Worm (Caenorhabditis elegans) whole organism, late embryonic: ENCODE measurements around the gene F36F12.3.

Experiments
- C08G9.2 ChIP-seq: sonication (generic microtip); optimal IDR thresholded peaks from 2 replicates; lab custom pipeline; 2016; ENCODE audit warnings: mild to moderate bottlenecking, missing genetic modification characterization, moderate library complexity, missing compliant biosample characterization
- C38D4.7 ChIP-seq: fragments of 200-800 bp; sonication (Bioruptor generic); optimal IDR thresholded peaks from 2 replicates; lab custom pipeline; 2018; ENCODE audit warnings: mild to moderate bottlenecking, missing genetic modification characterization, moderate library complexity, missing compliant biosample characterization
- F13H6.1 ChIP-seq: sonication (generic microtip); optimal IDR thresholded peaks from 2 replicates; lab custom pipeline; 2016; ENCODE audit warnings: missing genetic modification characterization, missing compliant biosample characterization
- T23F11.4 ChIP-seq: fragments of 200-800 bp; sonication (Bioruptor generic); optimal IDR thresholded peaks from 2 replicates; lab custom pipeline; 2018; ENCODE audit warnings: mild to moderate bottlenecking, missing genetic modification characterization, missing compliant biosample characterization
- Y22D7AL.16 ChIP-seq: sonication (generic microtip); optimal IDR thresholded peaks from 2 replicates; lab custom pipeline; 2016; ENCODE audit warnings: missing genetic modification characterization, missing compliant biosample characterization
- ahr-1 ChIP-seq: sonication (generic microtip); optimal IDR thresholded peaks from 2 replicates; lab custom pipeline; 2016; ENCODE audit warnings: missing genetic modification characterization, missing compliant biosample characterization
- ama-1 ChIP-seq: fragments of 150-350 bp; optimal IDR thresholded peaks from 2 replicates; lab custom pipeline; 2014
- ceh-18 ChIP-seq: sonication (generic microtip); optimal IDR thresholded peaks from 2 replicates; lab custom pipeline; 2016; ENCODE audit warnings: missing genetic modification characterization, missing compliant biosample characterization
- ceh-19 ChIP-seq: fragments of 200-800 bp; sonication (Bioruptor generic); optimal IDR thresholded peaks from 2 replicates; lab custom pipeline; 2018; ENCODE audit warnings: mild to moderate bottlenecking, missing genetic modification characterization, missing compliant biosample characterization
- ceh-2 ChIP-seq: sonication (generic microtip); optimal IDR thresholded peaks from 2 replicates; lab custom pipeline; 2016; ENCODE audit warnings: missing genotype, missing genetic modification characterization, missing compliant biosample characterization
- ceh-22 ChIP-seq: sonication (generic microtip); optimal IDR thresholded peaks from 2 replicates; lab custom pipeline; 2017; ENCODE audit warnings: missing biosample characterization, missing genetic modification characterization
- ceh-30 ChIP-seq: fragments of 150-350 bp; optimal IDR thresholded peaks from 2 replicates; lab custom pipeline; 2014; ENCODE audit warnings: missing biosample characterization, missing genetic modification characterization
- ceh-31 ChIP-seq: sonication (generic microtip); optimal IDR thresholded peaks from 2 replicates; lab custom pipeline; 2016; ENCODE audit warnings: missing genetic modification characterization, missing compliant biosample characterization
- ceh-34 ChIP-seq: sonication (generic microtip); optimal IDR thresholded peaks from 2 replicates; lab custom pipeline; 2016; ENCODE audit warnings: mild to moderate bottlenecking, missing genetic modification characterization, missing compliant biosample characterization
- ceh-45 ChIP-seq: fragments of 200-800 bp; sonication (Bioruptor generic); IDR thresholded peaks from 2 replicates; pipeline ENCODE4 v1.3.6; 2022; ENCODE audit warnings: missing genetic modification reagents, missing genetic modification characterization, missing compliant biosample characterization
- ceh-48 ChIP-seq: sonication (generic microtip); optimal IDR thresholded peaks from 2 replicates; lab custom pipeline; 2016; ENCODE audit warnings: missing genetic modification characterization, inconsistent platforms, missing compliant biosample characterization
- ceh-6 ChIP-seq: fragments of 200-800 bp; sonication (Bioruptor generic); optimal IDR thresholded peaks from 2 replicates; lab custom pipeline; 2018; ENCODE audit warnings: mild to moderate bottlenecking, missing genetic modification characterization, missing compliant biosample characterization
- ceh-9 ChIP-seq: sonication (generic microtip); optimal IDR thresholded peaks from 2 replicates; lab custom pipeline; 2016; ENCODE audit warnings: mild to moderate bottlenecking, missing genetic modification characterization, inconsistent platforms, missing compliant biosample characterization
- dmd-4 ChIP-seq: sonication (generic microtip); optimal IDR thresholded peaks from 2 replicates; lab custom pipeline; 2016; ENCODE audit warnings: borderline replicate concordance, missing genetic modification characterization, missing compliant biosample characterization
- elt-4 ChIP-seq: sonication (generic microtip); optimal IDR thresholded peaks from 2 replicates; lab custom pipeline; 2016; ENCODE audit warnings: missing genetic modification characterization, missing compliant biosample characterization
- ets-4 ChIP-seq: sonication (generic microtip); optimal IDR thresholded peaks from 2 replicates; lab custom pipeline; 2016; ENCODE audit warnings: missing genetic modification characterization, missing compliant biosample characterization
- eyg-1 ChIP-seq: sonication (generic microtip); optimal IDR thresholded peaks from 2 replicates; lab custom pipeline; 2016; ENCODE audit warnings: missing genotype, missing genetic modification characterization, missing compliant biosample characterization
- fax-1 ChIP-seq: sonication (generic microtip); optimal IDR thresholded peaks from 2 replicates; lab custom pipeline; 2016; ENCODE audit warnings: missing genotype, missing genetic modification characterization, missing compliant biosample characterization
- fkh-10 ChIP-seq: fragments of 150-350 bp; optimal IDR thresholded peaks from 2 replicates; lab custom pipeline; 2014; ENCODE audit warnings: missing biosample characterization, missing genetic modification reagents, missing genetic modification characterization
- hlh-15 ChIP-seq: sonication (generic microtip); optimal IDR thresholded peaks from 2 replicates; lab custom pipeline; 2016; ENCODE audit warnings: missing genetic modification characterization, missing compliant biosample characterization
- hlh-30 ChIP-seq: sonication (generic microtip); optimal IDR thresholded peaks from 2 replicates; lab custom pipeline; 2017; ENCODE audit warnings: antibody characterized with exemption, missing genetic modification characterization, missing compliant biosample characterization; ENCODE audit not compliant: insufficient read depth
- hlh-6 ChIP-seq: sonication (generic microtip); optimal IDR thresholded peaks from 2 replicates; lab custom pipeline; 2016; ENCODE audit warnings: missing genotype, missing genetic modification characterization, missing compliant biosample characterization
- lim-6 ChIP-seq: sonication (generic microtip); optimal IDR thresholded peaks from 2 replicates; lab custom pipeline; 2016; ENCODE audit warnings: missing genetic modification characterization, missing compliant biosample characterization
- madf-2 ChIP-seq: sonication (generic microtip); optimal IDR thresholded peaks from 2 replicates; lab custom pipeline; 2017; ENCODE audit warnings: missing genetic modification characterization, missing compliant biosample characterization
- nfya-1 ChIP-seq: sonication (generic microtip); optimal IDR thresholded peaks from 2 replicates; lab custom pipeline; 2017; ENCODE audit warnings: missing genetic modification characterization, mild to moderate bottlenecking, missing compliant biosample characterization, antibody characterized with exemption, moderate library complexity
- nhr-232 ChIP-seq: sonication (generic microtip); optimal IDR thresholded peaks from 2 replicates; lab custom pipeline; 2016; ENCODE audit warnings: missing genetic modification characterization, missing compliant biosample characterization
- npax-4 ChIP-seq: sonication (generic microtip); optimal IDR thresholded peaks from 2 replicates; lab custom pipeline; 2016; ENCODE audit warnings: missing genetic modification characterization, missing compliant biosample characterization
- odd-2 ChIP-seq: sonication (generic microtip); optimal IDR thresholded peaks from 2 replicates; lab custom pipeline; 2017; ENCODE audit warnings: antibody characterized with exemption, mild to moderate bottlenecking, missing genetic modification characterization, missing compliant biosample characterization
- pat-9 ChIP-seq: fragments of 200-800 bp; sonication (Bioruptor generic); optimal IDR thresholded peaks from 2 replicates; lab custom pipeline; 2018; ENCODE audit warnings: mild to moderate bottlenecking, missing genetic modification characterization, moderate library complexity, missing compliant biosample characterization
- pqm-1 ChIP-seq: sonication (generic microtip); optimal IDR thresholded peaks from 2 replicates; lab custom pipeline; 2016; ENCODE audit warnings: missing genetic modification characterization, missing compliant biosample characterization
- ref-2 ChIP-seq: sonication (generic microtip); optimal IDR thresholded peaks from 2 replicates; lab custom pipeline; 2016; ENCODE audit warnings: missing genetic modification characterization, missing compliant biosample characterization
- rnt-1 ChIP-seq: sonication (generic microtip); optimal IDR thresholded peaks from 2 replicates; lab custom pipeline; 2016; ENCODE audit warnings: missing genetic modification characterization, missing compliant biosample characterization
- sdc-2 ChIP-seq: sonication (generic microtip); optimal IDR thresholded peaks from 2 replicates; lab custom pipeline; 2016; ENCODE audit warnings: missing genotype, missing genetic modification characterization, missing compliant biosample characterization
- sox-2 ChIP-seq: fragments of 200-800 bp; sonication (Bioruptor generic); IDR thresholded peaks from 2 replicates; pipeline ENCODE4 v1.3.6; 2022; ENCODE audit warnings: missing genetic modification reagents, missing genetic modification characterization, missing compliant biosample characterization
- syd-9 ChIP-seq: sonication (generic microtip); optimal IDR thresholded peaks from 2 replicates; lab custom pipeline; 2016; ENCODE audit warnings: mild to moderate bottlenecking, missing genetic modification characterization, moderate library complexity, missing compliant biosample characterization
- tbx-2 ChIP-seq: sonication (generic microtip); optimal IDR thresholded peaks from 2 replicates; lab custom pipeline; 2016; ENCODE audit warnings: missing genetic modification characterization, missing compliant biosample characterization
- ttx-3 ChIP-seq: sonication (generic microtip); optimal IDR thresholded peaks from 2 replicates; lab custom pipeline; 2016; ENCODE audit warnings: missing genetic modification reagents, missing genetic modification characterization, missing compliant biosample characterization
- unc-3 ChIP-seq, 2 experiments: fragments of 200-800 bp in 1 of 2; sonication (Bioruptor generic) in 1 of 2; sonication (generic microtip) in 1 of 2; conservative IDR thresholded peaks in 1 of 2; optimal IDR thresholded peaks in 1 of 2; 2 replicates each; pipeline versions ENCODE4 v1.3.6 to Lab custom; 2016 to 2022; ENCODE audit warnings: missing compliant biosample characterization in 2 of 2, missing genetic modification characterization in 2 of 2, missing genetic modification reagents in 1 of 2
- unc-42 ChIP-seq: sonication (generic microtip); optimal IDR thresholded peaks from 2 replicates; lab custom pipeline; 2016; ENCODE audit warnings: missing genotype, missing genetic modification characterization, missing compliant biosample characterization
- unc-55 ChIP-seq: sonication (generic microtip); optimal IDR thresholded peaks from 2 replicates; lab custom pipeline; 2017; ENCODE audit warnings: missing biosample characterization, missing genetic modification reagents, missing genetic modification characterization
- unc-86 ChIP-seq: sonication (generic microtip); optimal IDR thresholded peaks from 2 replicates; lab custom pipeline; 2016; ENCODE audit warnings: missing genetic modification characterization, missing compliant biosample characterization
- ztf-16 ChIP-seq: sonication (generic microtip); optimal IDR thresholded peaks from 2 replicates; lab custom pipeline; 2017; ENCODE audit warnings: missing genetic modification characterization, missing compliant biosample characterization

Gene F36F12.3

ce11 chrV:2126996-2127585 is 41.5 kb downstream of the F36F12.3 start, which contains the start of gene ldp-1 (continued):
- TF ChIP-seq rnt-1 (tag; lab: Kevin White, UChicago) (peak; percentile 39), ceh-6 (GFP tag; lab: Kevin White, UChicago) (no peak), unc-86 (tag; lab: Kevin White, UChicago) (no peak), ceh-2 (tag; lab: Kevin White, UChicago) (peak; percentile 76), elt-4 (tag; lab: Kevin White, UChicago) (no peak), F13H6.1 (tag; lab: Kevin White, UChicago) (no peak), ahr-1 (no peak), unc-55 (no peak), fkh-10 (GFP tag; lab: Kevin White, UChicago) (no peak), ceh-22 (tag; lab: Kevin White, UChicago) (no peak), eyg-1 (tag; lab: Kevin White, UChicago) (no peak), sox-2 (GFP tag; lab: Robert Waterston, UW) (no peak), sdc-2 (no peak), ets-4 (tag; lab: Kevin White, UChicago) (peak; percentile 71), unc-42 (tag; lab: Kevin White, UChicago) (peak; percentile 25), lim-6 (tag; lab: Kevin White, UChicago) (no peak), syd-9 (tag; lab: Kevin White, UChicago) (no peak), ztf-16 (tag; lab: Kevin White, UChicago) (no peak), pqm-1 (tag; lab: Kevin White, UChicago) (no peak), ceh-9 (tag; lab: Kevin White, UChicago) (no peak), madf-2 (no peak)

ce11 chrV:2132675-2133074 is 47.1 kb downstream of the F36F12.3 start:
- TF ChIP-seq madf-2 = no peak
- TF ChIP-seq F13H6.1 (tag; lab: Kevin White, UChicago) = no peak
- TF ChIP-seq dmd-4 (tag; lab: Kevin White, UChicago) = no peak
- TF ChIP-seq ets-4 (tag; lab: Kevin White, UChicago) = no peak
- TF ChIP-seq T23F11.4 (GFP tag; lab: Kevin White, UChicago) = no peak

- TF ChIP-seq syd-9 (tag; lab: Kevin White, UChicago) = no peak
- TF ChIP-seq elt-4 (tag; lab: Kevin White, UChicago) = no peak
- no peak for TF ChIP-seq nhr-232 (tag; lab: Kevin White, UChicago)
- peak; percentile 50 for TF ChIP-seq ref-2 (tag; lab: Kevin White, UChicago)
- no peak for TF ChIP-seq ceh-48 (tag; lab: Kevin White, UChicago)
- no peak for TF ChIP-seq unc-86 (tag; lab: Kevin White, UChicago)
- TF ChIP-seq ceh-31 (tag; lab: Kevin White, UChicago) = peak; percentile 62
- no peak for TF ChIP-seq pat-9 (tag; lab: Kevin White, UChicago)
- no peak for TF ChIP-seq ceh-30
- TF ChIP-seq ttx-3 (tag; lab: Kevin White, UChicago) = no peak
- no peak for TF ChIP-seq C38D4.7 (GFP tag; lab: Kevin White, UChicago)
- TF ChIP-seq unc-55 = no peak
- TF ChIP-seq odd-2 (tag; lab: Kevin White, UChicago) = no peak
- no peak for TF ChIP-seq unc-3 (GFP tag; conservative IDR thresholded peaks at IDR 0.05; lab: Robert Waterston, UW)
- TF ChIP-seq unc-3 (tag; optimal IDR thresholded peaks at IDR 0.05; lab: Kevin White, UChicago) = no peak
- peak; percentile 39 for TF ChIP-seq nfya-1 (tag; lab: Kevin White, UChicago)
- no peak for TF ChIP-seq Y22D7AL.16 (tag; lab: Kevin White, UChicago)
- TF ChIP-seq hlh-30 (tag; lab: Kevin White, UChicago) = peak; percentile 71
- no peak for TF ChIP-seq sox-2 (GFP tag; lab: Robert Waterston, UW)
- no peak for TF ChIP-seq dmd-4 (tag; lab: Kevin White, UChicago)
- no peak for TF ChIP-seq ceh-45
- no peak for TF ChIP-seq hlh-6 (tag; lab: Kevin White, UChicago)
- peak; percentile 30 for TF ChIP-seq tbx-2 (tag; lab: Kevin White, UChicago)
- no peak for TF ChIP-seq hlh-15 (tag; lab: Kevin White, UChicago)
- TF ChIP-seq ceh-34 (tag; lab: Kevin White, UChicago) = no peak
- no peak for TF ChIP-seq C08G9.2 (tag; lab: Kevin White, UChicago)
- no peak for TF ChIP-seq rnt-1 (tag; lab: Kevin White, UChicago)
- TF ChIP-seq fax-1 = no peak
- peak; percentile 67 for TF ChIP-seq ceh-18 (tag; lab: Kevin White, UChicago)
- TF ChIP-seq ceh-19 (GFP tag; lab: Kevin White, UChicago) = no peak
- no peak for TF ChIP-seq ama-1 (lab: Kevin White, UChicago)
- TF ChIP-seq ceh-2 (tag; lab: Kevin White, UChicago) = no peak
- TF ChIP-seq unc-42 (tag; lab: Kevin White, UChicago) = peak; percentile 0
- TF ChIP-seq F13H6.1 (tag; lab: Kevin White, UChicago) = no peak
- TF ChIP-seq eyg-1 (tag; lab: Kevin White, UChicago) = no peak
- TF ChIP-seq npax-4 (tag; lab: Kevin White, UChicago) = no peak
These were observed 47.9 kb downstream of the F36F12.3 start for ce11 chrV:2133512-2133911.
